Fruit fly (Drosophila melanogaster) whole organism, embryonic: ENCODE results near the gene Mical.

Experiments
- B-H1 ChIP-seq: fragments of 200-800 bp; sonication (Bioruptor generic); IDR thresholded peaks from 3 replicates; pipeline ENCODE4 v1.3.6; 2022; ENCODE audit warnings: missing biosample characterization, missing genetic modification characterization
- Bdp1 ChIP-seq: fragments of 200-800 bp; sonication (Bioruptor generic); optimal IDR thresholded peaks from 3 replicates; lab custom pipeline; 2016; ENCODE audit warnings: missing biosample characterization, missing genetic modification characterization
- CG11456 ChIP-seq: fragments of 200-800 bp; sonication (Bioruptor generic); IDR thresholded peaks from 3 replicates; pipeline ENCODE4 v1.3.6; 2022; ENCODE audit warnings: missing biosample characterization, missing genetic modification characterization
- CG11504 ChIP-seq: fragments of 200-800 bp; sonication (Bioruptor generic); optimal IDR thresholded peaks from 3 replicates; lab custom pipeline; 2019; ENCODE audit warnings: missing biosample characterization, mild to moderate bottlenecking, missing genetic modification characterization, moderate library complexity
- CG13287 ChIP-seq: fragments of 200-800 bp; sonication (Bioruptor generic); IDR thresholded peaks from 2 replicates; pipeline ENCODE4 v1.3.6; 2022; ENCODE audit warnings: missing biosample characterization, missing genetic modification characterization; ENCODE audit not compliant: partially characterized antibody
- CG14014 ChIP-seq: fragments of 200-800 bp; sonication (Bioruptor generic); IDR thresholded peaks from 2 replicates; pipeline ENCODE4 v1.3.6; 2022; ENCODE audit warnings: missing biosample characterization, missing genetic modification characterization
- CG15479 ChIP-seq: fragments of 200-800 bp; sonication (Bioruptor generic); optimal IDR thresholded peaks from 3 replicates; lab custom pipeline; 2019; ENCODE audit warnings: missing biosample characterization, mild to moderate bottlenecking, missing genetic modification characterization, moderate library complexity
- CG1647 ChIP-seq: fragments of 200-800 bp; sonication (Bioruptor generic); optimal IDR thresholded peaks from 3 replicates; lab custom pipeline; 2016; ENCODE audit warnings: missing biosample characterization, missing genetic modification characterization
- CG17359 ChIP-seq: fragments of 200-800 bp; sonication (Bioruptor generic); optimal IDR thresholded peaks from 3 replicates; lab custom pipeline; 2018; ENCODE audit warnings: missing biosample characterization, mild to moderate bottlenecking, missing genetic modification characterization, moderate library complexity
- CG17361 ChIP-seq: fragments of 200-800 bp; sonication (Bioruptor generic); IDR thresholded peaks from 3 replicates; pipeline ENCODE4 v1.3.6; 2022; ENCODE audit warnings: missing biosample characterization, missing genetic modification characterization
- CG17802 ChIP-seq: fragments of 200-800 bp; sonication (Bioruptor generic); optimal IDR thresholded peaks from 2 replicates; lab custom pipeline; 2018; ENCODE audit warnings: missing biosample characterization, mild to moderate bottlenecking, missing genetic modification characterization, moderate library complexity
- CG17912 ChIP-seq: fragments of 200-800 bp; sonication (Bioruptor generic); optimal IDR thresholded peaks from 2 replicates; lab custom pipeline; 2018; ENCODE audit warnings: missing biosample characterization, mild to moderate bottlenecking, missing genetic modification characterization
- CG18262 ChIP-seq: fragments of 200-800 bp; optimal IDR thresholded peaks from 3 replicates; lab custom pipeline; 2019; ENCODE audit warnings: missing biosample characterization, mild to moderate bottlenecking, missing genetic modification characterization, moderate library complexity
- CG5953 ChIP-seq: fragments of 200-800 bp; sonication (Bioruptor generic); IDR thresholded peaks from 2 replicates; pipeline ENCODE4 v1.3.6; 2022; ENCODE audit warnings: missing biosample characterization, missing genetic modification characterization
- CG6689 ChIP-seq: fragments of 200-800 bp; sonication (Bioruptor generic); IDR thresholded peaks from 2 replicates; pipeline ENCODE4 v1.3.6; 2022; ENCODE audit warnings: missing biosample characterization, missing genetic modification characterization
- CG6813 ChIP-seq: fragments of 200-800 bp; sonication (Bioruptor generic); optimal IDR thresholded peaks from 2 replicates; lab custom pipeline; 2017; ENCODE audit warnings: missing biosample characterization, missing genetic modification characterization, mild to moderate bottlenecking, moderate library complexity, missing genetic modification reagents
- CG8388 ChIP-seq: fragments of 200-800 bp; sonication (Bioruptor generic); optimal IDR thresholded peaks from 2 replicates; lab custom pipeline; 2019; ENCODE audit warnings: missing biosample characterization, mild to moderate bottlenecking, missing genetic modification characterization, moderate library complexity
- CG9437 ChIP-seq: fragments of 200-800 bp; sonication (Bioruptor generic); optimal IDR thresholded peaks from 2 replicates; lab custom pipeline; 2018; ENCODE audit warnings: missing biosample characterization, mild to moderate bottlenecking, missing genetic modification characterization
- Ets65A ChIP-seq: fragments of 200-800 bp; sonication (Bioruptor generic); peaks from one replicate; lab custom pipeline; 2016; ENCODE audit warnings: missing biosample characterization, missing genetic modification characterization
- Mad ChIP-seq: fragments of 200-800 bp; sonication (Bioruptor generic); optimal IDR thresholded peaks from 2 replicates; lab custom pipeline; 2016; ENCODE audit warnings: missing biosample characterization, missing genetic modification characterization
- NK7.1 ChIP-seq: fragments of 200-800 bp; sonication (Bioruptor generic); optimal IDR thresholded peaks from 3 replicates; lab custom pipeline; 2016; ENCODE audit warnings: missing biosample characterization, missing genetic modification characterization
- Poxn ChIP-seq: fragments of 200-800 bp; sonication (Bioruptor generic); IDR thresholded peaks from 2 replicates; pipeline ENCODE4 v1.3.6; 2022; ENCODE audit warnings: missing biosample characterization, missing genetic modification characterization
- Side ChIP-seq: fragments of 200-800 bp; sonication (Bioruptor generic); optimal IDR thresholded peaks from 2 replicates; lab custom pipeline; 2016; ENCODE audit warnings: missing biosample characterization, missing genetic modification characterization
- Sox100B ChIP-seq: fragments of 200-800 bp; sonication (Bioruptor generic); optimal IDR thresholded peaks from 3 replicates; lab custom pipeline; 2018; ENCODE audit warnings: missing biosample characterization, mild to moderate bottlenecking, missing genetic modification characterization
- Sox102F ChIP-seq: fragments of 200-800 bp; sonication (Bioruptor generic); optimal IDR thresholded peaks from 2 replicates; lab custom pipeline; 2018; ENCODE audit warnings: missing biosample characterization, mild to moderate bottlenecking, missing genetic modification characterization, moderate library complexity
- Tbp ChIP-seq: fragments of >200 bp; optimal IDR thresholded peaks from 2 replicates; lab custom pipeline; 2018; ENCODE audit warnings: missing biosample characterization, missing genetic modification characterization
- bowl ChIP-seq: fragments of 200-800 bp; sonication (Bioruptor generic); IDR thresholded peaks from 2 replicates; pipeline ENCODE4 v1.3.6; 2022; ENCODE audit warnings: missing biosample characterization, missing genetic modification characterization
- cad ChIP-seq: fragments of >200 bp; optimal IDR thresholded peaks from 2 replicates; lab custom pipeline; 2017; ENCODE audit warnings: missing biosample characterization, missing genetic modification characterization
- corto ChIP-seq: fragments of 200-800 bp; sonication (Bioruptor generic); optimal IDR thresholded peaks from 2 replicates; lab custom pipeline; 2016; ENCODE audit warnings: missing biosample characterization, mild to moderate bottlenecking, missing genetic modification characterization, moderate library complexity
- crc ChIP-seq: fragments of 200-800 bp; sonication (Bioruptor generic); optimal IDR thresholded peaks from 2 replicates; lab custom pipeline; 2016; ENCODE audit warnings: missing biosample characterization, missing genetic modification characterization
- dmrt99B ChIP-seq: fragments of 200-800 bp; sonication (Bioruptor generic); optimal IDR thresholded peaks from 2 replicates; lab custom pipeline; 2018; ENCODE audit warnings: missing biosample characterization, mild to moderate bottlenecking, missing genetic modification characterization, moderate library complexity
- eve ChIP-seq, 2 experiments: fragments of >200 bp; optimal IDR thresholded peaks; 2 replicates each; lab custom pipeline; 2017; ENCODE audit warnings: missing biosample characterization in 2 of 2, missing genetic modification characterization in 2 of 2
- exex ChIP-seq: fragments of 200-800 bp; sonication (Bioruptor generic); optimal IDR thresholded peaks from 4 replicates; lab custom pipeline; 2018; ENCODE audit warnings: missing biosample characterization, mild to moderate bottlenecking, missing genetic modification characterization, moderate library complexity
- gem ChIP-seq: fragments of 200-800 bp; sonication (Bioruptor generic); optimal IDR thresholded peaks from 2 replicates; lab custom pipeline; 2019; ENCODE audit warnings: missing biosample characterization, mild to moderate bottlenecking, missing genetic modification characterization, moderate library complexity
- gt ChIP-seq: fragments of 200-800 bp; sonication (Bioruptor generic); IDR thresholded peaks from 2 replicates; pipeline ENCODE4 v1.3.6; 2022; ENCODE audit warnings: missing biosample characterization, missing genetic modification characterization
- hth ChIP-seq: fragments of >200 bp; optimal IDR thresholded peaks from 2 replicates; lab custom pipeline; 2017; ENCODE audit warnings: inconsistent platforms
- lilli ChIP-seq: fragments of 200-800 bp; sonication (Bioruptor generic); optimal IDR thresholded peaks from 3 replicates; lab custom pipeline; 2016; ENCODE audit warnings: missing biosample characterization, missing genetic modification characterization
- pan ChIP-seq, 4 experiments: fragments of >200 bp in 3 of 4; fragments of 200-800 bp in 1 of 4; sonication (Bioruptor generic) in 1 of 4; optimal IDR thresholded peaks in 3 of 4; IDR thresholded peaks in 1 of 4; 2 replicates each; pipeline versions ENCODE4 v1.3.6 to Lab custom; 2017 to 2022; ENCODE audit warnings: missing biosample characterization in 2 of 4, missing genetic modification characterization in 2 of 4, mixed read lengths in 1 of 4
- phol ChIP-seq: fragments of 200-800 bp; sonication (Bioruptor generic); optimal IDR thresholded peaks from 3 replicates; lab custom pipeline; 2018; ENCODE audit warnings: missing biosample characterization, mild to moderate bottlenecking, missing genetic modification characterization, moderate library complexity
- prd ChIP-seq, 3 experiments: fragments of >200 bp in 2 of 3; fragments of 200-800 bp in 1 of 3; sonication (Bioruptor generic) in 1 of 3; optimal IDR thresholded peaks in 2 of 3; IDR thresholded peaks in 1 of 3; 2 replicates in 2 of 3; 3 replicates in 1 of 3; pipeline versions ENCODE4 v1.3.6 to Lab custom; 2017 to 2022; ENCODE audit warnings: missing biosample characterization in 1 of 3, missing genetic modification characterization in 1 of 3
- run ChIP-seq: fragments of 200-800 bp; sonication (Bioruptor generic); optimal IDR thresholded peaks from 3 replicates; lab custom pipeline; 2018; ENCODE audit warnings: missing biosample characterization, mild to moderate bottlenecking, missing genetic modification characterization
- sd ChIP-seq: fragments of 200-800 bp; sonication (Bioruptor generic); optimal IDR thresholded peaks from 3 replicates; lab custom pipeline; 2018; ENCODE audit warnings: missing biosample characterization, mild to moderate bottlenecking, missing genetic modification characterization, moderate library complexity
- sens ChIP-seq: fragments of 200-800 bp; sonication (Bioruptor generic); peaks from one replicate; lab custom pipeline; 2016; ENCODE audit warnings: missing biosample characterization, missing genetic modification characterization
- stwl ChIP-seq: fragments of 200-800 bp; sonication (Bioruptor generic); optimal IDR thresholded peaks from 3 replicates; lab custom pipeline; 2018; ENCODE audit warnings: missing biosample characterization, mild to moderate bottlenecking, missing genetic modification characterization, moderate library complexity

Mical gene

dm6 chr3R:10087206-10087927 lies 44.7 kb upstream of the Mical start (continued):
- TF ChIP-seq Mad (GFP tag; lab: Kevin White, UChicago) (peak; percentile 56), B-H1 (GFP tag; lab: Robert Waterston, UW) (no peak), CG6813 (no peak), bowl (GFP tag; lab: Robert Waterston, UW) (no peak), pan (optimal IDR thresholded peaks at IDR 0.05; lab: Kevin White, UChicago) (no peak), pan (GFP tag; optimal IDR thresholded peaks at IDR 0.05 in 1 of 2, IDR thresholded peaks at IDR 0.05 in 1 of 2) (peak in 1 of 2 experiments; percentile 74), exex (peak; percentile 5), CG1647 (GFP tag; lab: Kevin White, UChicago) (peak; percentile 38), Tbp (GFP tag; lab: Kevin White, UChicago) (no peak), corto (GFP tag; lab: Kevin White, UChicago) (peak; percentile 69), stwl (no peak), CG17802 (tag; lab: Kevin White, UChicago) (no peak), Bdp1 (peak; percentile 63), cad (GFP tag; lab: Kevin White, UChicago) (no peak), Ets65A (GFP tag; lab: Kevin White, UChicago) (peak; percentile 96), Side (peak; percentile 84), CG13287 (no peak; the same call in 1 of the 2 replicates), hth (lab: Kevin White, UChicago) (no peak), gt (GFP tag; lab: Robert Waterston, UW) (no peak), run (no peak), CG11456 (GFP tag; lab: Robert Waterston, UW) (peak; percentile 78), CG15479 (GFP tag; lab: Kevin White, UChicago) (no peak), CG8388 (GFP tag; lab: Kevin White, UChicago) (peak; percentile 37)

- TF ChIP-seq CG11504 (tag; lab: Kevin White, UChicago) = peak; percentile 22
- TF ChIP-seq sd (tag; lab: Kevin White, UChicago) = peak; percentile 73
- TF ChIP-seq CG17359 (tag; lab: Kevin White, UChicago) = no peak
- TF ChIP-seq Poxn (GFP tag; lab: Robert Waterston, UW) = no peak
- TF ChIP-seq CG5953 (GFP tag; lab: Robert Waterston, UW) = peak; percentile 27; the same call in 1 of the 2 replicates
- TF ChIP-seq dmrt99B (tag; lab: Kevin White, UChicago) = peak; percentile 35
- TF ChIP-seq Sox100B = peak; percentile 11
- no peak for TF ChIP-seq lilli (GFP tag; lab: Kevin White, UChicago)
- TF ChIP-seq CG18262 (tag; lab: Kevin White, UChicago) = peak; percentile 12
- no peak for TF ChIP-seq CG6689 (GFP tag; lab: Robert Waterston, UW)
- peak in 1 of 2 experiments; percentile 28 for TF ChIP-seq eve (GFP tag; optimal IDR thresholded peaks at IDR 0.05; lab: Kevin White, UChicago)
- peak; percentile 73 for TF ChIP-seq sens (GFP tag; lab: Kevin White, UChicago)
- TF ChIP-seq CG14014 = no peak
- TF ChIP-seq CG17361 (GFP tag; lab: Robert Waterston, UW) = peak; percentile 49; the same call in 2 of the 3 replicates
- peak; percentile 11 for TF ChIP-seq phol
- TF ChIP-seq prd (optimal IDR thresholded peaks at IDR 0.05; lab: Kevin White, UChicago) = no peak
- TF ChIP-seq prd (GFP tag; IDR thresholded peaks at IDR 0.05; lab: Robert Waterston, UW) = no peak
- TF ChIP-seq CG17912 (GFP tag; lab: Kevin White, UChicago) = no peak
- TF ChIP-seq crc = no peak
- peak; percentile 40 for TF ChIP-seq Sox102F (GFP tag; lab: Kevin White, UChicago)
- TF ChIP-seq CG9437 (GFP tag; lab: Kevin White, UChicago) = peak; percentile 28
- TF ChIP-seq NK7.1 = no peak
- TF ChIP-seq gem (tag; lab: Kevin White, UChicago) = peak; percentile 31
- TF ChIP-seq, all 482 proteins: peak for 13
These were observed 44.0 kb upstream of the Mical start for dm6 chr3R:10086683-10087082.
